Fruit fly (Drosophila melanogaster) whole organism, embryonic: Measurements from ENCODE around the gene CG43759.

Experiments used
- Asciz ChIP-seq: fragments of 200-800 bp; sonication (Bioruptor generic); optimal IDR thresholded peaks from 2 replicates; lab custom pipeline; 2017; ENCODE audit warnings: missing biosample characterization, mild to moderate bottlenecking, missing genetic modification characterization, missing genetic modification reagents
- Awh ChIP-seq: fragments of 200-800 bp; sonication (Bioruptor generic); IDR thresholded peaks from 2 replicates; pipeline ENCODE4, ENCODE4 v1.3.6; 2022; ENCODE audit warnings: missing biosample characterization, missing genetic modification characterization
- CG11093 ChIP-seq: fragments of 200-800 bp; sonication (Bioruptor generic); IDR thresholded peaks from 3 replicates; pipeline ENCODE4 v1.3.6; 2022; ENCODE audit warnings: missing biosample characterization, missing genetic modification characterization
- CG15514 ChIP-seq: fragments of 200-800 bp; sonication (Bioruptor generic); optimal IDR thresholded peaks from 3 replicates; lab custom pipeline; 2017; ENCODE audit warnings: missing biosample characterization, missing genetic modification characterization, mild to moderate bottlenecking, moderate library complexity, missing genetic modification reagents
- CG17802 ChIP-seq: fragments of 200-800 bp; sonication (Bioruptor generic); optimal IDR thresholded peaks from 2 replicates; lab custom pipeline; 2018; ENCODE audit warnings: missing biosample characterization, mild to moderate bottlenecking, missing genetic modification characterization, moderate library complexity
- CG18011 ChIP-seq: fragments of 200-800 bp; sonication (Bioruptor generic); optimal IDR thresholded peaks from 2 replicates; lab custom pipeline; 2017; ENCODE audit warnings: missing biosample characterization, missing genetic modification characterization, mild to moderate bottlenecking, moderate library complexity, missing genotype
- CG1832 ChIP-seq: fragments of 200-800 bp; sonication (Bioruptor generic); optimal IDR thresholded peaks from 2 replicates; lab custom pipeline; 2017; ENCODE audit warnings: missing biosample characterization, mild to moderate bottlenecking, missing genetic modification characterization, inconsistent platforms
- CG18764 ChIP-seq: fragments of 200-800 bp; sonication (Bioruptor generic); optimal IDR thresholded peaks from 3 replicates; lab custom pipeline; 2016; ENCODE audit warnings: missing biosample characterization, missing genetic modification characterization
- CG2116 ChIP-seq: fragments of 200-800 bp; sonication (Bioruptor generic); optimal IDR thresholded peaks from 3 replicates; lab custom pipeline; 2018; ENCODE audit warnings: missing biosample characterization, mild to moderate bottlenecking, missing genetic modification characterization
- CG2202 ChIP-seq: fragments of 200-800 bp; sonication (Bioruptor generic); optimal IDR thresholded peaks from 2 replicates; lab custom pipeline; 2018; ENCODE audit warnings: missing biosample characterization, mild to moderate bottlenecking, missing genetic modification characterization
- CG31224 ChIP-seq: fragments of 200-800 bp; sonication (Bioruptor generic); IDR thresholded peaks from 2 replicates; pipeline ENCODE4 v1.3.6; 2022; ENCODE audit warnings: missing biosample characterization, missing genetic modification characterization
- CG3407 ChIP-seq: fragments of 200-800 bp; sonication (Bioruptor generic); optimal IDR thresholded peaks from 2 replicates; lab custom pipeline; 2018; ENCODE audit warnings: missing biosample characterization, mild to moderate bottlenecking, missing genetic modification characterization
- CG34224 ChIP-seq: fragments of 200-800 bp; sonication (Bioruptor generic); IDR thresholded peaks from 3 replicates; pipeline ENCODE4 v1.3.6; 2022; ENCODE audit warnings: missing biosample characterization, missing genetic modification characterization; ENCODE audit not compliant: partially characterized antibody
- CG6854 ChIP-seq: fragments of 200-800 bp; sonication (Bioruptor generic); optimal IDR thresholded peaks from 3 replicates; lab custom pipeline; 2017; ENCODE audit warnings: missing biosample characterization, mild to moderate bottlenecking, missing genetic modification characterization
- CG7928 ChIP-seq: fragments of 200-800 bp; sonication (Bioruptor generic); optimal IDR thresholded peaks from 2 replicates; lab custom pipeline; 2017; ENCODE audit warnings: missing biosample characterization, mild to moderate bottlenecking, missing genetic modification characterization
- CG9797 ChIP-seq: fragments of 200-800 bp; sonication (Bioruptor generic); optimal IDR thresholded peaks from 3 replicates; lab custom pipeline; 2018; ENCODE audit warnings: missing biosample characterization, mild to moderate bottlenecking, missing genetic modification characterization
- Dbx ChIP-seq: fragments of 200-800 bp; sonication (Bioruptor generic); IDR thresholded peaks from 3 replicates; pipeline ENCODE4 v1.3.6; 2022; ENCODE audit warnings: missing biosample characterization, missing genetic modification characterization
- Drgx ChIP-seq: fragments of 200-800 bp; sonication (Bioruptor generic); IDR thresholded peaks from 2 replicates; pipeline ENCODE4 v1.3.6; 2022; ENCODE audit warnings: missing biosample characterization, missing genetic modification characterization
- HHEX ChIP-seq: fragments of 200-800 bp; sonication (Bioruptor generic); optimal IDR thresholded peaks from 3 replicates; lab custom pipeline; 2017; ENCODE audit warnings: missing biosample characterization, mild to moderate bottlenecking, missing genetic modification characterization, missing genetic modification reagents
- HLHmδ ChIP-seq: fragments of 200-800 bp; sonication (Bioruptor generic); optimal IDR thresholded peaks from 2 replicates; lab custom pipeline; 2018; ENCODE audit warnings: missing biosample characterization, mild to moderate bottlenecking, missing genetic modification characterization, moderate library complexity
- HmgZ ChIP-seq: fragments of 200-800 bp; sonication (Bioruptor generic); optimal IDR thresholded peaks from 2 replicates; lab custom pipeline; 2018; ENCODE audit warnings: missing biosample characterization, mild to moderate bottlenecking, missing genetic modification characterization
- Hr39 ChIP-seq: fragments of >200 bp; optimal IDR thresholded peaks from 2 replicates; lab custom pipeline; 2017
- Hsf ChIP-seq: fragments of 200-800 bp; sonication (Bioruptor generic); optimal IDR thresholded peaks from 3 replicates; lab custom pipeline; 2016; ENCODE audit warnings: missing biosample characterization, missing genetic modification characterization
- Meics ChIP-seq: fragments of 200-800 bp; sonication (Bioruptor generic); optimal IDR thresholded peaks from 2 replicates; lab custom pipeline; 2017; ENCODE audit warnings: missing biosample characterization, mild to moderate bottlenecking, missing genetic modification characterization
- Myb ChIP-seq: fragments of 200-800 bp; sonication (Bioruptor generic); optimal IDR thresholded peaks from 2 replicates; lab custom pipeline; 2016; ENCODE audit warnings: missing biosample characterization, missing genetic modification characterization
- Rx ChIP-seq: fragments of 200-800 bp; sonication (Bioruptor generic); IDR thresholded peaks from 2 replicates; pipeline ENCODE4 v1.3.6; 2022; ENCODE audit warnings: missing biosample characterization, missing genetic modification characterization
- Sox100B ChIP-seq: fragments of 200-800 bp; sonication (Bioruptor generic); optimal IDR thresholded peaks from 3 replicates; lab custom pipeline; 2018; ENCODE audit warnings: missing biosample characterization, mild to moderate bottlenecking, missing genetic modification characterization
- Spps ChIP-seq: fragments of 200-800 bp; sonication (Bioruptor generic); optimal IDR thresholded peaks from 2 replicates; lab custom pipeline; 2018; ENCODE audit warnings: missing biosample characterization, mild to moderate bottlenecking, missing genetic modification characterization
- Sry-β ChIP-seq: fragments of 200-800 bp; sonication (Bioruptor generic); optimal IDR thresholded peaks from 2 replicates; lab custom pipeline; 2018; ENCODE audit warnings: missing biosample characterization, mild to moderate bottlenecking, missing genetic modification characterization, moderate library complexity
- Tbp ChIP-seq: fragments of >200 bp; optimal IDR thresholded peaks from 2 replicates; lab custom pipeline; 2018; ENCODE audit warnings: missing biosample characterization, missing genetic modification characterization
- Xbp1 ChIP-seq: fragments of 200-800 bp; sonication (Bioruptor generic); optimal IDR thresholded peaks from 3 replicates; lab custom pipeline; 2016; ENCODE audit warnings: missing biosample characterization, mild to moderate bottlenecking, missing genetic modification characterization
- al ChIP-seq: fragments of 200-800 bp; sonication (Bioruptor generic); IDR thresholded peaks from 2 replicates; pipeline ENCODE4 v1.3.6; 2022; ENCODE audit warnings: missing biosample characterization, missing genetic modification characterization
- amos ChIP-seq: fragments of 200-800 bp; sonication (Bioruptor generic); IDR thresholded peaks from 2 replicates; pipeline ENCODE4 v1.3.6; 2022; ENCODE audit warnings: missing biosample characterization, missing genetic modification characterization; ENCODE audit not compliant: partially characterized antibody
- ash1 ChIP-seq: fragments of 200-800 bp; sonication (Bioruptor generic); optimal IDR thresholded peaks from 2 replicates; lab custom pipeline; 2018; ENCODE audit warnings: missing biosample characterization, mild to moderate bottlenecking, missing genetic modification characterization
- caup ChIP-seq: fragments of 200-800 bp; sonication (Bioruptor generic); optimal IDR thresholded peaks from 3 replicates; lab custom pipeline; 2017; ENCODE audit warnings: missing biosample characterization, mild to moderate bottlenecking, missing genetic modification characterization, moderate library complexity; ENCODE audit not compliant: severe bottlenecking
- chn ChIP-seq: fragments of 200-800 bp; sonication (Bioruptor generic); optimal IDR thresholded peaks from 2 replicates; lab custom pipeline; 2016; ENCODE audit warnings: missing biosample characterization, missing genetic modification characterization
- fd3F ChIP-seq: fragments of 200-800 bp; sonication (Bioruptor generic); optimal IDR thresholded peaks from 2 replicates; lab custom pipeline; 2018; ENCODE audit warnings: missing biosample characterization, mild to moderate bottlenecking, missing genetic modification characterization, moderate library complexity
- gem ChIP-seq: fragments of 200-800 bp; sonication (Bioruptor generic); optimal IDR thresholded peaks from 2 replicates; lab custom pipeline; 2019; ENCODE audit warnings: missing biosample characterization, mild to moderate bottlenecking, missing genetic modification characterization, moderate library complexity
- klu ChIP-seq: fragments of 200-800 bp; sonication (Bioruptor generic); IDR thresholded peaks from 2 replicates; pipeline ENCODE4 v1.3.6; 2022; ENCODE audit warnings: missing biosample characterization, missing genetic modification characterization
- kni ChIP-seq: fragments of 200-800 bp; sonication (Bioruptor generic); optimal IDR thresholded peaks from 3 replicates; lab custom pipeline; 2017; ENCODE audit warnings: mild to moderate bottlenecking, missing biosample characterization, missing genetic modification reagents, missing genetic modification characterization
- lilli ChIP-seq: fragments of 200-800 bp; sonication (Bioruptor generic); optimal IDR thresholded peaks from 3 replicates; lab custom pipeline; 2016; ENCODE audit warnings: missing biosample characterization, missing genetic modification characterization
- maf-S ChIP-seq: fragments of 200-800 bp; sonication (Bioruptor generic); optimal IDR thresholded peaks from 2 replicates; lab custom pipeline; 2016; ENCODE audit warnings: missing biosample characterization, missing genetic modification characterization
- mirr ChIP-seq: fragments of 200-800 bp; sonication (Bioruptor generic); optimal IDR thresholded peaks from 3 replicates; lab custom pipeline; 2018; ENCODE audit warnings: missing biosample characterization, mild to moderate bottlenecking, missing genetic modification characterization
- mld ChIP-seq: fragments of 200-800 bp; sonication (Bioruptor generic); IDR thresholded peaks from 3 replicates; pipeline ENCODE4 v1.3.6; 2022; ENCODE audit warnings: missing biosample characterization, missing genetic modification characterization; ENCODE audit not compliant: partially characterized antibody
- pan ChIP-seq, 4 experiments: fragments of >200 bp in 3 of 4; fragments of 200-800 bp in 1 of 4; sonication (Bioruptor generic) in 1 of 4; optimal IDR thresholded peaks in 3 of 4; IDR thresholded peaks in 1 of 4; 2 replicates each; pipeline versions ENCODE4 v1.3.6 to Lab custom; 2017 to 2022; ENCODE audit warnings: missing biosample characterization in 2 of 4, missing genetic modification characterization in 2 of 4, mixed read lengths in 1 of 4
- pros ChIP-seq: fragments of 200-800 bp; sonication (Bioruptor generic); optimal IDR thresholded peaks from 3 replicates; lab custom pipeline; 2019; ENCODE audit warnings: missing biosample characterization, mild to moderate bottlenecking, missing genetic modification characterization, moderate library complexity
- sens ChIP-seq: fragments of 200-800 bp; sonication (Bioruptor generic); peaks from one replicate; lab custom pipeline; 2016; ENCODE audit warnings: missing biosample characterization, missing genetic modification characterization
- seq ChIP-seq: fragments of 200-800 bp; sonication (Bioruptor generic); IDR thresholded peaks from 2 replicates; pipeline ENCODE4 v1.3.6; 2022; ENCODE audit warnings: missing biosample characterization, missing genetic modification characterization
- sna ChIP-seq: fragments of 200-800 bp; sonication (Bioruptor generic); IDR thresholded peaks from 2 replicates; pipeline ENCODE4 v1.3.6; 2022; ENCODE audit warnings: missing biosample characterization, missing genetic modification characterization; ENCODE audit not compliant: partially characterized antibody
- z ChIP-seq: fragments of 200-800 bp; sonication (Bioruptor generic); IDR thresholded peaks from 3 replicates; pipeline ENCODE4 v1.3.6; 2022; ENCODE audit warnings: missing biosample characterization, missing genetic modification characterization
- zf30C ChIP-seq: fragments of 200-800 bp; sonication (Bioruptor generic); optimal IDR thresholded peaks from 3 replicates; lab custom pipeline; 2018; ENCODE audit warnings: missing biosample characterization, mild to moderate bottlenecking, missing genetic modification characterization

CG43759 gene

dm6 chrX:19004739-19005138 lies 74.6 kb downstream of the CG43759 start (continued):
- TF ChIP-seq Myb (GFP tag; lab: Kevin White, UChicago) (no peak), Sry-β (GFP tag; lab: Kevin White, UChicago) (no peak), Xbp1 (GFP tag; lab: Kevin White, UChicago) (no peak), pros (GFP tag; lab: Kevin White, UChicago) (peak; percentile 52), HHEX (GFP tag; lab: Kevin White, UChicago) (no peak), CG6854 (GFP tag; lab: Kevin White, UChicago) (no peak), CG2202 (tag; lab: Kevin White, UChicago) (no peak), zf30C (GFP tag; lab: Kevin White, UChicago) (peak; percentile 54), CG18764 (GFP tag; lab: Kevin White, UChicago) (no peak), maf-S (GFP tag; lab: Kevin White, UChicago) (no peak), fd3F (GFP tag; lab: Kevin White, UChicago) (no peak), CG3407 (GFP tag; lab: Kevin White, UChicago) (no peak), CG7928 (GFP tag; lab: Kevin White, UChicago) (no peak), chn (GFP tag; lab: Kevin White, UChicago) (no peak), Tbp (no peak), CG9797 (no peak), ash1 (GFP tag; lab: Kevin White, UChicago) (no peak), gem (tag; lab: Kevin White, UChicago) (peak; percentile 11), kni (peak; percentile 67), caup (no peak), Rx (GFP tag; lab: Robert Waterston, UW) (no peak), Hr39 (no peak), CG2116 (GFP tag; lab: Kevin White, UChicago) (no peak), Meics (GFP tag; lab: Kevin White, UChicago) (no peak), Awh (0 out of 2 replicates have a peak, but pooled peaks have one; percentile 42), sens (no peak), z (GFP tag; lab: Robert Waterston, UW) (no peak), al (GFP tag; lab: Robert Waterston, UW) (no peak), CG17802 (tag; lab: Kevin White, UChicago) (no peak), Sox100B (GFP tag; lab: Kevin White, UChicago) (no peak)

dm6 chrX:19008882-19009281 lies 78.7 kb downstream of the CG43759 start:
- TF ChIP-seq CG11093 (GFP tag; lab: Robert Waterston, UW) (no peak), mld (GFP tag; lab: Robert Waterston, UW) (no peak), pan (optimal IDR thresholded peaks at IDR 0.05; lab: Kevin White, UChicago) (no peak), pan (GFP tag; optimal IDR thresholded peaks at IDR 0.05 in 1 of 2, IDR thresholded peaks at IDR 0.05 in 1 of 2) (peak in 1 of 2 experiments; percentile 18), mirr (GFP tag; lab: Kevin White, UChicago) (no peak), seq (peak; percentile 34; the same call in 1 of the 2 replicates), klu (GFP tag; lab: Robert Waterston, UW) (0 out of 2 replicates have a peak, but pooled peaks have one; percentile 32), CG15514 (GFP tag; lab: Kevin White, UChicago) (no peak), Dbx (GFP tag; lab: Robert Waterston, UW) (no peak), Spps (tag; lab: Kevin White, UChicago) (no peak), Hsf (peak; percentile 31), HLHmδ (GFP tag; lab: Kevin White, UChicago) (no peak), Drgx (peak; percentile 41), CG31224 (GFP tag; lab: Robert Waterston, UW) (no peak), CG1832 (GFP tag; lab: Kevin White, UChicago) (no peak), CG34224 (GFP tag; lab: Robert Waterston, UW) (no peak), Asciz (GFP tag; lab: Kevin White, UChicago) (peak; percentile 55), sna (GFP tag; lab: Robert Waterston, UW) (peak; percentile 53; the same call in 1 of the 2 replicates), CG18011 (GFP tag; lab: Kevin White, UChicago) (no peak), amos (GFP tag; lab: Robert Waterston, UW) (0 out of 2 replicates have a peak, but pooled peaks have one; percentile 8), HmgZ (tag; lab: Kevin White, UChicago) (no peak), lilli (GFP tag; lab: Kevin White, UChicago) (no peak)
